Worm (Caenorhabditis elegans) whole organism, L4 larva: ENCODE data around the gene fbxc-30.
A peak's percentile ranks its signal among the peaks of the same experiment; 100 is the strongest.

ENCODE experiments used
- D1046.2 ChIP-seq: fragments of 200-800 bp; sonication (Bioruptor generic); IDR thresholded peaks from 2 replicates; pipeline ENCODE4 v1.3.6; 2022; ENCODE audit warnings: missing genetic modification characterization, missing compliant biosample characterization
- T26A8.4 ChIP-seq: fragments of 200-800 bp; sonication (Bioruptor generic); IDR thresholded peaks from 2 replicates; pipeline ENCODE4 v1.3.6; 2022; ENCODE audit warnings: missing genetic modification characterization, missing compliant biosample characterization
- Y48G9A.11 ChIP-seq: fragments of 200-800 bp; sonication (Bioruptor generic); IDR thresholded peaks from 2 replicates; pipeline ENCODE4 v1.3.6; 2022; ENCODE audit warnings: missing genetic modification reagents, missing genetic modification characterization, missing compliant biosample characterization
- Y75B8A.6 ChIP-seq: fragments of 200-800 bp; sonication (Bioruptor generic); IDR thresholded peaks from 2 replicates; pipeline ENCODE4 v1.3.6; 2022; ENCODE audit warnings: missing genetic modification reagents, missing genetic modification characterization, missing compliant biosample characterization
- ZK546.5 ChIP-seq, 2 experiments: sonication (generic microtip); optimal IDR thresholded peaks; 2 replicates each; lab custom pipeline; 2017; ENCODE audit warnings: missing biosample characterization in 2 of 2, missing genetic modification characterization in 2 of 2
- aly-2 ChIP-seq: sonication (generic microtip); optimal IDR thresholded peaks from 2 replicates; lab custom pipeline; 2018; ENCODE audit warnings: missing biosample characterization, missing genetic modification characterization
- arid-1 ChIP-seq: fragments of 200-800 bp; sonication (Bioruptor generic); conservative IDR thresholded peaks from 2 replicates; pipeline ENCODE4 v1.3.6; 2022; ENCODE audit warnings: missing genetic modification reagents, missing genetic modification characterization, missing compliant biosample characterization
- ceh-32 ChIP-seq: sonication (generic microtip); optimal IDR thresholded peaks from 2 replicates; lab custom pipeline; 2016; ENCODE audit warnings: mild to moderate bottlenecking, missing genetic modification characterization, missing compliant biosample characterization; ENCODE audit not compliant: poor library complexity
- ceh-44 ChIP-seq: fragments of 200-800 bp; sonication (Bioruptor generic); IDR thresholded peaks from 2 replicates; pipeline ENCODE4 v1.3.6; 2022; ENCODE audit warnings: missing genetic modification reagents, missing genetic modification characterization, missing compliant biosample characterization
- ceh-62 ChIP-seq: sonication (generic microtip); optimal IDR thresholded peaks from 2 replicates; lab custom pipeline; 2017; ENCODE audit warnings: missing biosample characterization, missing genetic modification characterization
- daf-8 ChIP-seq: fragments of 200-800 bp; sonication (Bioruptor generic); IDR thresholded peaks from 2 replicates; pipeline ENCODE4 v1.3.6; 2022; ENCODE audit warnings: missing genetic modification characterization, missing compliant biosample characterization
- dmd-6 ChIP-seq: fragments of 200-800 bp; sonication (Bioruptor generic); IDR thresholded peaks from 2 replicates; pipeline ENCODE4 v1.3.6; 2022; ENCODE audit warnings: missing genetic modification reagents, missing genetic modification characterization, missing compliant biosample characterization
- dmd-9 ChIP-seq: fragments of 200-800 bp; sonication (Bioruptor generic); IDR thresholded peaks from 2 replicates; pipeline ENCODE4 v1.3.6; 2022; ENCODE audit warnings: missing genetic modification reagents, missing genetic modification characterization, missing compliant biosample characterization
- dpl-1 ChIP-seq: fragments of 150-350 bp; optimal IDR thresholded peaks from 2 replicates; lab custom pipeline; 2014; ENCODE audit warnings: missing biosample characterization, missing genetic modification reagents, missing genetic modification characterization
- fkh-10 ChIP-seq: fragments of 150-350 bp; optimal IDR thresholded peaks from 2 replicates; lab custom pipeline; 2014; ENCODE audit warnings: missing biosample characterization, missing genetic modification reagents, missing genetic modification characterization
- fos-1 ChIP-seq: fragments of 150-350 bp; optimal IDR thresholded peaks from 2 replicates; lab custom pipeline; 2014; ENCODE audit warnings: missing biosample characterization, missing genetic modification characterization
- gei-8 ChIP-seq: fragments of 200-800 bp; sonication (Bioruptor generic); optimal IDR thresholded peaks from 2 replicates; lab custom pipeline; 2018; ENCODE audit warnings: mild to moderate bottlenecking, missing genetic modification characterization, missing compliant biosample characterization
- hlh-11 ChIP-seq: fragments of 200-800 bp; sonication (Bioruptor generic); optimal IDR thresholded peaks from 2 replicates; lab custom pipeline; 2018; ENCODE audit warnings: mild to moderate bottlenecking, missing genetic modification characterization, missing compliant biosample characterization
- hlh-30 ChIP-seq: sonication (generic microtip); optimal IDR thresholded peaks from 2 replicates; lab custom pipeline; 2017; ENCODE audit warnings: antibody characterized with exemption, mild to moderate bottlenecking, missing genetic modification characterization, missing compliant biosample characterization; ENCODE audit not compliant: insufficient read depth
- hmg-1.1 ChIP-seq: fragments of 200-800 bp; sonication (Bioruptor generic); IDR thresholded peaks from 2 replicates; pipeline ENCODE4 v1.3.6; 2022; ENCODE audit warnings: missing genetic modification reagents, missing genetic modification characterization, missing compliant biosample characterization
- lin-1 ChIP-seq: fragments of 200-800 bp; sonication (Bioruptor generic); IDR thresholded peaks from 2 replicates; pipeline ENCODE4 v1.3.6; 2022; ENCODE audit warnings: missing genetic modification reagents, missing genetic modification characterization, missing compliant biosample characterization
- lin-29 ChIP-seq: fragments of 200-800 bp; sonication (Bioruptor generic); IDR thresholded peaks from 2 replicates; pipeline ENCODE4 v1.3.6; 2022; ENCODE audit warnings: missing genetic modification reagents, missing genetic modification characterization, missing compliant biosample characterization
- lin-38 ChIP-seq: fragments of 200-800 bp; sonication (Bioruptor generic); IDR thresholded peaks from 2 replicates; pipeline ENCODE4 v1.3.6; 2022; ENCODE audit warnings: missing genetic modification reagents, missing genetic modification characterization, missing compliant biosample characterization
- lsy-2 ChIP-seq, 2 experiments: fragments of 150-350 bp in 1 of 2; sonication (generic microtip) in 1 of 2; optimal IDR thresholded peaks; 2 replicates each; lab custom pipeline; 2014 to 2017; ENCODE audit warnings: missing biosample characterization in 2 of 2, missing genetic modification characterization in 2 of 2
- madf-5 ChIP-seq, 2 experiments: fragments of 200-800 bp; sonication (Bioruptor generic); IDR thresholded peaks; 2 replicates each; pipeline ENCODE4 v1.3.6; 2022; ENCODE audit warnings: missing compliant biosample characterization in 2 of 2, missing genetic modification characterization in 2 of 2
- mxl-3 ChIP-seq: fragments of 200-800 bp; sonication (Bioruptor generic); optimal IDR thresholded peaks from 2 replicates; lab custom pipeline; 2018; ENCODE audit warnings: mild to moderate bottlenecking, missing genetic modification characterization, missing compliant biosample characterization
- nhr-25 ChIP-seq: sonication (generic microtip); optimal IDR thresholded peaks from 2 replicates; lab custom pipeline; 2017; ENCODE audit warnings: missing genetic modification characterization, mild to moderate bottlenecking, missing compliant biosample characterization, antibody characterized with exemption, moderate library complexity, borderline replicate concordance; ENCODE audit not compliant: insufficient read depth
- nhr-28 ChIP-seq: fragments of 150-350 bp; optimal IDR thresholded peaks from 2 replicates; lab custom pipeline; 2014; ENCODE audit warnings: missing biosample characterization, missing genetic modification characterization
- nhr-41 ChIP-seq: fragments of 200-800 bp; sonication (Bioruptor generic); IDR thresholded peaks from 2 replicates; pipeline ENCODE4 v1.3.6; 2022; ENCODE audit warnings: missing genetic modification reagents, missing genetic modification characterization, missing compliant biosample characterization
- nhr-76 ChIP-seq: fragments of 150-350 bp; optimal IDR thresholded peaks from 2 replicates; lab custom pipeline; 2014; ENCODE audit warnings: missing biosample characterization, missing genetic modification characterization
- nhr-77 ChIP-seq: fragments of 150-350 bp; optimal IDR thresholded peaks from 2 replicates; lab custom pipeline; 2014; ENCODE audit warnings: missing biosample characterization, missing genetic modification characterization
- pqm-1 ChIP-seq: sonication (generic microtip); optimal IDR thresholded peaks from 2 replicates; lab custom pipeline; 2017; ENCODE audit warnings: missing biosample characterization, missing genetic modification characterization
- rbr-2 ChIP-seq: sonication (generic microtip); optimal IDR thresholded peaks from 2 replicates; lab custom pipeline; 2016; ENCODE audit warnings: missing genotype, missing genetic modification characterization, missing compliant biosample characterization
- snpc-4 ChIP-seq: fragments of 150-350 bp; optimal IDR thresholded peaks from 2 replicates; lab custom pipeline; 2014; ENCODE audit warnings: missing biosample characterization, missing genetic modification characterization
- tag-97 ChIP-seq: fragments of 200-800 bp; sonication (Bioruptor generic); IDR thresholded peaks from 2 replicates; pipeline ENCODE4 v1.3.6; 2022; ENCODE audit warnings: missing genetic modification characterization, missing compliant biosample characterization
- unc-130 ChIP-seq: sonication (generic microtip); optimal IDR thresholded peaks from 2 replicates; lab custom pipeline; 2016; ENCODE audit warnings: missing genetic modification reagents, missing genetic modification characterization, missing compliant biosample characterization
- vab-7 ChIP-seq: fragments of 200-800 bp; sonication (Bioruptor generic); IDR thresholded peaks from 2 replicates; pipeline ENCODE4 v1.3.6; 2022; ENCODE audit warnings: missing genetic modification reagents, missing genetic modification characterization, missing compliant biosample characterization
- ztf-11 ChIP-seq: fragments of 150-350 bp; optimal IDR thresholded peaks from 2 replicates; lab custom pipeline; 2014; ENCODE audit warnings: missing biosample characterization, missing genetic modification characterization

Gene fbxc-30

ce11 chrII:940779-941178 lies 23.4 kb downstream of the fbxc-30 start, which contains the start of gene fbxc-36:
Gene fbxc-36 (plus strand): TSS chrII:940983.
- TF ChIP-seq nhr-28 (tag; lab: Kevin White, UChicago) (peak; percentile 53), ceh-62 (tag; lab: Kevin White, UChicago) (no peak)
- TF ChIP-seq, all 104 proteins: peak for 1

- TF ChIP-seq tag-97 (GFP tag; lab: Robert Waterston, UW) (no peak), arid-1 (no peak), dmd-6 (GFP tag; lab: Robert Waterston, UW) (peak; percentile 81), unc-130 (GFP tag; lab: Kevin White, UChicago) (no peak), pqm-1 (peak; percentile 92), ZK546.5 (tag; optimal IDR thresholded peaks at IDR 0.05; lab: Kevin White, UChicago) (no peak), nhr-28 (tag; lab: Kevin White, UChicago) (peak; percentile 70), nhr-77 (tag; lab: Kevin White, UChicago) (peak; percentile 36), hlh-11 (tag; lab: Kevin White, UChicago) (peak; percentile 32)
These were observed 26.3 kb downstream of the fbxc-30 start, which contains the start of gene clec-43 for ce11 chrII:943773-944172. Gene clec-43 (plus strand): TSS chrII:944066.

- no peak for TF ChIP-seq mxl-3
- TF ChIP-seq Y48G9A.11 (GFP tag; lab: Robert Waterston, UW), result no peak
- no peak for TF ChIP-seq ceh-44 (GFP tag; lab: Robert Waterston, UW)
- TF ChIP-seq fkh-10 (GFP tag; lab: Kevin White, UChicago), result no peak
- TF ChIP-seq ceh-32 (tag; lab: Kevin White, UChicago), result no peak
- no peak for TF ChIP-seq hmg-1.1 (GFP tag; lab: Robert Waterston, UW)
- no peak for TF ChIP-seq nhr-77 (tag; lab: Kevin White, UChicago)
- no peak for TF ChIP-seq arid-1
- TF ChIP-seq Y75B8A.6 (GFP tag; lab: Robert Waterston, UW), result no peak
- no peak for TF ChIP-seq tag-97 (GFP tag; lab: Robert Waterston, UW)
- TF ChIP-seq lin-1, result no peak
- no peak for TF ChIP-seq D1046.2 (GFP tag; lab: Robert Waterston, UW)
- no peak for TF ChIP-seq ztf-11 (tag; lab: Kevin White, UChicago)
- no peak for TF ChIP-seq gei-8
- no peak for TF ChIP-seq nhr-25 (tag; lab: Kevin White, UChicago)
- no peak for TF ChIP-seq vab-7 (GFP tag; lab: Robert Waterston, UW)
- TF ChIP-seq hlh-11 (tag; lab: Kevin White, UChicago), result no peak
- no peak for TF ChIP-seq hlh-30 (tag; lab: Kevin White, UChicago)
- TF ChIP-seq dpl-1 (GFP tag; lab: Kevin White, UChicago), result no peak
- TF ChIP-seq daf-8 (GFP tag; lab: Robert Waterston, UW), result no peak
These were observed 30.7 kb downstream of the fbxc-30 start, which contains the start of gene fbxc-32 for ce11 chrII:948091-948490. Gene fbxc-32 (minus strand): TSS chrII:948191.

ce11 chrII:950374-950773 lies 33.0 kb downstream of the fbxc-30 start:
- TF ChIP-seq madf-5 (GFP tag; IDR thresholded peaks at IDR 0.05; lab: Robert Waterston, UW), result no peak
- TF ChIP-seq lin-38 (GFP tag; lab: Robert Waterston, UW), result no peak
- TF ChIP-seq ztf-11 (tag; lab: Kevin White, UChicago), result no peak
- TF ChIP-seq nhr-25 (tag; lab: Kevin White, UChicago), result no peak
- no peak for TF ChIP-seq gei-8
- TF ChIP-seq dmd-6 (GFP tag; lab: Robert Waterston, UW), result no peak
- no peak for TF ChIP-seq snpc-4 (tag; lab: Kevin White, UChicago)
- no peak for TF ChIP-seq dmd-9
- no peak for TF ChIP-seq lin-29 (GFP tag; lab: Robert Waterston, UW)
- TF ChIP-seq, all 104 proteins: peak for 0

DNA sequence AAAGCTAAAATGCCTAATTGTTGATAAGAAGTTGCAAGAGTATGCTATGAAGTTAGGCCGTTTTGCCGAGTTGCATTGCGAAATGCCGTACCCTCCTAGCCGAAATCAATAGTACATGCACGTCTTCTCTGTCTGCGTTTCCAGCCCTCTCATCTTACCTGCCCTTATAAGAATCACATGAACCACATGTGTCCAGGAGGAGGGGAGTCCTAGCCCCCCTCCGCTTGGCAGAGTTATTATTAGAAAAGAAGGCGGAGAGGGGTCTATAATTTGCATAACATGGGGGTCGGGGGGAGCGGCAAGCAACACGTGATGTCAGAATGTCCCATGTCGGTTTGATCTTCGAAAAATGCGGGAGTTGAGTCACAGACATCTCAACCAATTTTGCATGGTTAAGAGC lies 35.6 kb downstream of the fbxc-30 start:
- no peak for TF ChIP-seq rbr-2
- no peak for TF ChIP-seq T26A8.4 (GFP tag; lab: Robert Waterston, UW)
- no peak for TF ChIP-seq nhr-76 (tag; lab: Kevin White, UChicago)
- no peak for TF ChIP-seq nhr-41 (GFP tag; lab: Robert Waterston, UW)
- no peak for TF ChIP-seq pqm-1
- TF ChIP-seq lsy-2 (tag; optimal IDR thresholded peaks at IDR 0.05; lab: Kevin White, UChicago), result no peak
- TF ChIP-seq aly-2, result no peak
- TF ChIP-seq ZK546.5 (tag; optimal IDR thresholded peaks at IDR 0.05; lab: Kevin White, UChicago), result no peak
- no peak for TF ChIP-seq fos-1
